Worm (Caenorhabditis elegans): ENCODE measurements around the gene gcn-1.

The gcn-1 gene

ce11 chrIII:2123673-2124187 lies 28.0 kb upstream of the gcn-1 start, which contains the start of gene frl-1:
frl-1 (plus strand) TSS chrIII:2124137.
- TF ChIP-seq gmeb-2 (tag; optimal IDR thresholded peaks at IDR 0.05) (no peak), rnt-1 (tag; optimal IDR thresholded peaks at IDR 0.05) (no peak), ref-2 (tag; optimal IDR thresholded peaks at IDR 0.05) (no peak), elt-2 (tag; optimal IDR thresholded peaks at IDR 0.05) (peak; percentile 10), ama-1 (optimal IDR thresholded peaks at IDR 0.05) (no peak)

- peak; percentile 53 for TF ChIP-seq nfya-1 (tag; optimal IDR thresholded peaks at IDR 0.05)
- no peak for TF ChIP-seq odd-2 (tag; optimal IDR thresholded peaks at IDR 0.05)
- TF ChIP-seq rnt-1 (tag; optimal IDR thresholded peaks at IDR 0.05): peak; percentile 30
- TF ChIP-seq ceh-31 (tag; optimal IDR thresholded peaks at IDR 0.05): peak; percentile 66
- TF ChIP-seq npax-4 (tag; optimal IDR thresholded peaks at IDR 0.05): no peak
- TF ChIP-seq C38D4.7 (GFP tag; optimal IDR thresholded peaks at IDR 0.05): no peak
- peak; percentile 42 for TF ChIP-seq ref-2 (tag; optimal IDR thresholded peaks at IDR 0.05)
- no peak for TF ChIP-seq ceh-6 (GFP tag; optimal IDR thresholded peaks at IDR 0.05)
- TF ChIP-seq ets-4 (tag; optimal IDR thresholded peaks at IDR 0.05): no peak
- no peak for TF ChIP-seq madf-2 (tag; optimal IDR thresholded peaks at IDR 0.05)
- no peak for TF ChIP-seq mec-3 (tag; optimal IDR thresholded peaks at IDR 0.05; ENCODE audit: borderline replicate concordance)
- TF ChIP-seq sox-2 (GFP tag; IDR thresholded peaks at IDR 0.05): no peak
- peak; percentile 81 for TF ChIP-seq unc-55 (GFP tag; optimal IDR thresholded peaks at IDR 0.05)
- TF ChIP-seq fkh-6 (tag; optimal IDR thresholded peaks at IDR 0.05): no peak
- peak; percentile 20 for TF ChIP-seq elt-2 (tag; optimal IDR thresholded peaks at IDR 0.05)
- no peak for TF ChIP-seq sdc-2 (tag; optimal IDR thresholded peaks at IDR 0.05)
- TF ChIP-seq ceh-34 (tag; optimal IDR thresholded peaks at IDR 0.05): no peak
- TF ChIP-seq elt-4 (tag; optimal IDR thresholded peaks at IDR 0.05): no peak
- peak; percentile 39 for TF ChIP-seq K09A11.1 (tag; optimal IDR thresholded peaks at IDR 0.05; ENCODE audit: insufficient read depth)
- peak; percentile 50 for TF ChIP-seq hlh-30 (tag; optimal IDR thresholded peaks at IDR 0.05; ENCODE audit: insufficient read depth)
- TF ChIP-seq ceh-2 (tag; optimal IDR thresholded peaks at IDR 0.05): no peak
- no peak for TF ChIP-seq hlh-13 (GFP tag; optimal IDR thresholded peaks at IDR 0.05)
- TF ChIP-seq tbx-7 (tag; optimal IDR thresholded peaks at IDR 0.05): no peak
- peak; percentile 49 for TF ChIP-seq tbx-2 (tag; optimal IDR thresholded peaks at IDR 0.05)
- no peak for TF ChIP-seq nhr-11 (tag; optimal IDR thresholded peaks at IDR 0.05)
- no peak for TF ChIP-seq pqm-1 (tag; optimal IDR thresholded peaks at IDR 0.05)
- no peak for TF ChIP-seq ceh-14 (tag; optimal IDR thresholded peaks at IDR 0.05)
- TF ChIP-seq lim-6 (tag; optimal IDR thresholded peaks at IDR 0.05): no peak
Observed at ce11 chrIII:2125936-2126335, 25.8 kb upstream of the gcn-1 start.

ce11 chrIII:2129377-2129776 lies 22.4 kb upstream of the gcn-1 start:
- TF ChIP-seq npax-4 (tag; optimal IDR thresholded peaks at IDR 0.05) (no peak), madf-2 (tag; optimal IDR thresholded peaks at IDR 0.05) (no peak), mec-3 (tag; optimal IDR thresholded peaks at IDR 0.05; ENCODE audit: borderline replicate concordance) (no peak), T23F11.4 (GFP tag; optimal IDR thresholded peaks at IDR 0.05) (no peak), nfya-1 (tag; optimal IDR thresholded peaks at IDR 0.05) (no peak), hlh-15 (tag; optimal IDR thresholded peaks at IDR 0.05) (no peak), Y22D7AL.16 (tag; optimal IDR thresholded peaks at IDR 0.05) (no peak), dmd-4 (tag; optimal IDR thresholded peaks at IDR 0.05; ENCODE audit: borderline replicate concordance) (no peak), hlh-13 (GFP tag; optimal IDR thresholded peaks at IDR 0.05) (no peak)

- TF ChIP-seq unc-42 (tag; optimal IDR thresholded peaks at IDR 0.05) (peak; percentile 15), pros-1 (tag; optimal IDR thresholded peaks at IDR 0.05) (no peak), ceh-30 (tag; optimal IDR thresholded peaks at IDR 0.05) (no peak), pha-4 (tag; optimal IDR thresholded peaks at IDR 0.05) (no peak), pax-1 (tag; optimal IDR thresholded peaks at IDR 0.05) (no peak), ztf-16 (tag; optimal IDR thresholded peaks at IDR 0.05) (no peak), eyg-1 (tag; optimal IDR thresholded peaks at IDR 0.05) (no peak), ceh-31 (tag; optimal IDR thresholded peaks at IDR 0.05) (peak; percentile 20), ceh-45 (GFP tag; IDR thresholded peaks at IDR 0.05) (no peak), nfya-1 (tag; optimal IDR thresholded peaks at IDR 0.05) (peak; percentile 4), fkh-10 (GFP tag; optimal IDR thresholded peaks at IDR 0.05) (no peak), madf-2 (tag; optimal IDR thresholded peaks at IDR 0.05) (no peak), pag-3 (tag; optimal IDR thresholded peaks at IDR 0.05; ENCODE audit: borderline replicate concordance) (no peak), odd-2 (tag; optimal IDR thresholded peaks at IDR 0.05) (no peak), zip-5 (tag; optimal IDR thresholded peaks at IDR 0.05) (no peak), hlh-13 (GFP tag; optimal IDR thresholded peaks at IDR 0.05) (no peak), hlh-30 (tag; optimal IDR thresholded peaks at IDR 0.05; ENCODE audit: insufficient read depth) (peak; percentile 5)
Observed at ce11 chrIII:2129991-2130390, 21.8 kb upstream of the gcn-1 start.
